Worm (Caenorhabditis elegans): ENCODE measurements around the gene lys-5.

ce11 chrIV:11578492-11578891, 46.9 kb downstream of the lys-5 start, which contains the start of gene rib-1:
- TF ChIP-seq nhr-12 (tag; optimal IDR thresholded peaks at IDR 0.05) (no peak), mep-1 (tag; optimal IDR thresholded peaks at IDR 0.05) (no peak), nhr-28 (tag; optimal IDR thresholded peaks at IDR 0.05) (no peak), sem-2 (GFP tag; optimal IDR thresholded peaks at IDR 0.05) (no peak)
